Fruit fly (Drosophila melanogaster) whole organism, embryonic: ENCODE results near the gene e.

ENCODE experiments used
- B-H1 ChIP-seq: fragments of 200-800 bp; sonication (Bioruptor generic); IDR thresholded peaks from 3 replicates; pipeline ENCODE4 v1.3.6; 2022; ENCODE audit warnings: missing biosample characterization, missing genetic modification characterization
- C15 ChIP-seq: fragments of 200-800 bp; sonication (Bioruptor generic); IDR thresholded peaks from 3 replicates; pipeline ENCODE4 v1.3.6; 2022; ENCODE audit warnings: missing biosample characterization, missing genetic modification characterization
- CG10209 ChIP-seq: fragments of 200-800 bp; sonication (Bioruptor generic); optimal IDR thresholded peaks from 3 replicates; lab custom pipeline; 2017; ENCODE audit warnings: missing biosample characterization, mild to moderate bottlenecking, missing genetic modification characterization, missing genetic modification reagents
- CG11504 ChIP-seq: fragments of 200-800 bp; sonication (Bioruptor generic); optimal IDR thresholded peaks from 3 replicates; lab custom pipeline; 2019; ENCODE audit warnings: missing biosample characterization, mild to moderate bottlenecking, missing genetic modification characterization, moderate library complexity
- CG15011 ChIP-seq: fragments of 200-800 bp; sonication (Bioruptor generic); optimal IDR thresholded peaks from 3 replicates; lab custom pipeline; 2018; ENCODE audit warnings: missing biosample characterization, mild to moderate bottlenecking, missing genetic modification characterization
- CG17328 ChIP-seq: fragments of 200-800 bp; sonication (Bioruptor generic); IDR thresholded peaks from 2 replicates; pipeline ENCODE4 v1.3.6; 2022; ENCODE audit warnings: missing biosample characterization, missing genetic modification characterization
- CG17568 ChIP-seq: fragments of 200-800 bp; sonication (Bioruptor generic); optimal IDR thresholded peaks from 2 replicates; lab custom pipeline; 2018; ENCODE audit warnings: missing biosample characterization, mild to moderate bottlenecking, missing genetic modification characterization, moderate library complexity
- CG18262 ChIP-seq: fragments of 200-800 bp; optimal IDR thresholded peaks from 3 replicates; lab custom pipeline; 2019; ENCODE audit warnings: missing biosample characterization, mild to moderate bottlenecking, missing genetic modification characterization, moderate library complexity
- CG18764 ChIP-seq: fragments of 200-800 bp; sonication (Bioruptor generic); optimal IDR thresholded peaks from 3 replicates; lab custom pipeline; 2016; ENCODE audit warnings: missing biosample characterization, missing genetic modification characterization
- CG2678 ChIP-seq: fragments of 200-800 bp; sonication (Bioruptor generic); optimal IDR thresholded peaks from 3 replicates; lab custom pipeline; 2019; ENCODE audit warnings: missing biosample characterization, mild to moderate bottlenecking, missing genetic modification characterization, moderate library complexity
- CG2875 ChIP-seq: fragments of 200-800 bp; sonication (Bioruptor generic); optimal IDR thresholded peaks from 2 replicates; lab custom pipeline; 2017; ENCODE audit warnings: missing biosample characterization, mild to moderate bottlenecking, missing genetic modification characterization, missing genetic modification reagents
- CG31365 ChIP-seq: fragments of 200-800 bp; sonication (Bioruptor generic); optimal IDR thresholded peaks from 2 replicates; lab custom pipeline; 2018; ENCODE audit warnings: missing biosample characterization, mild to moderate bottlenecking, missing genetic modification characterization
- CG3995 ChIP-seq: fragments of 200-800 bp; sonication (Bioruptor generic); optimal IDR thresholded peaks from 3 replicates; lab custom pipeline; 2016; ENCODE audit warnings: missing biosample characterization, missing genetic modification characterization
- CG6254 ChIP-seq: fragments of 200-800 bp; sonication (Bioruptor generic); optimal IDR thresholded peaks from 3 replicates; lab custom pipeline; 2017; ENCODE audit warnings: mild to moderate bottlenecking, missing biosample characterization, missing genetic modification reagents, missing genetic modification characterization
- CG7786 ChIP-seq: fragments of 200-800 bp; sonication (Bioruptor generic); optimal IDR thresholded peaks from 2 replicates; lab custom pipeline; 2016; ENCODE audit warnings: missing biosample characterization, missing genetic modification characterization
- CG7839 ChIP-seq: fragments of 200-800 bp; sonication (Bioruptor generic); optimal IDR thresholded peaks from 3 replicates; lab custom pipeline; 2018; ENCODE audit warnings: missing biosample characterization, mild to moderate bottlenecking, missing genetic modification characterization, moderate library complexity
- CG7963 ChIP-seq: fragments of 200-800 bp; sonication (Bioruptor generic); IDR thresholded peaks from 3 replicates; pipeline ENCODE4 v1.3.6; 2022; ENCODE audit warnings: missing biosample characterization, missing genetic modification characterization; ENCODE audit not compliant: partially characterized antibody
- CG7987 ChIP-seq: fragments of 200-800 bp; sonication (Bioruptor generic); optimal IDR thresholded peaks from 2 replicates; lab custom pipeline; 2018; ENCODE audit warnings: missing biosample characterization, mild to moderate bottlenecking, missing genetic modification characterization, moderate library complexity
- CG8924 ChIP-seq: fragments of 200-800 bp; optimal IDR thresholded peaks from 3 replicates; lab custom pipeline; 2019; ENCODE audit warnings: missing biosample characterization, mild to moderate bottlenecking, missing genetic modification characterization, moderate library complexity
- CG9817 ChIP-seq: fragments of 200-800 bp; sonication (Bioruptor generic); optimal IDR thresholded peaks from 2 replicates; lab custom pipeline; 2018; ENCODE audit warnings: missing biosample characterization, mild to moderate bottlenecking, missing genetic modification characterization, moderate library complexity
- CHES-1-like ChIP-seq: fragments of 200-800 bp; sonication (Bioruptor generic); optimal IDR thresholded peaks from 2 replicates; lab custom pipeline; 2016; ENCODE audit warnings: missing biosample characterization, missing genetic modification characterization
- Dad ChIP-seq: fragments of 200-800 bp; sonication (Bioruptor generic); optimal IDR thresholded peaks from 3 replicates; lab custom pipeline; 2016; ENCODE audit warnings: missing biosample characterization, missing genetic modification characterization
- Deaf1 ChIP-seq: fragments of 200-800 bp; optimal IDR thresholded peaks from 3 replicates; lab custom pipeline; 2019; ENCODE audit warnings: missing biosample characterization, mild to moderate bottlenecking, missing genetic modification characterization, moderate library complexity
- Dfd ChIP-seq, 2 experiments: fragments of >200 bp; optimal IDR thresholded peaks; 2 replicates each; lab custom pipeline; 2017; ENCODE audit warnings: missing biosample characterization in 2 of 2, missing genetic modification characterization in 2 of 2
- Dip2 ChIP-seq: fragments of 200-800 bp; sonication (Bioruptor generic); IDR thresholded peaks from 2 replicates; pipeline ENCODE4 v1.3.6; 2022; ENCODE audit warnings: missing biosample characterization, missing genetic modification characterization
- Doc3 ChIP-seq: fragments of 200-800 bp; sonication (Bioruptor generic); IDR thresholded peaks from 3 replicates; pipeline ENCODE4 v1.3.6; 2022; ENCODE audit warnings: missing biosample characterization, missing genetic modification characterization; ENCODE audit not compliant: partially characterized antibody
- H15 ChIP-seq: fragments of 200-800 bp; sonication (Bioruptor generic); IDR thresholded peaks from 3 replicates; pipeline ENCODE4 v1.3.6; 2022; ENCODE audit warnings: missing biosample characterization, missing genetic modification characterization
- HLH3B ChIP-seq: fragments of 200-800 bp; sonication (Bioruptor generic); IDR thresholded peaks from 2 replicates; pipeline ENCODE4 v1.3.6; 2022; ENCODE audit warnings: missing biosample characterization, missing genetic modification characterization
- Hmr ChIP-seq: fragments of 200-800 bp; sonication (Bioruptor generic); optimal IDR thresholded peaks from 3 replicates; lab custom pipeline; 2017; ENCODE audit warnings: mild to moderate bottlenecking, missing biosample characterization, missing genetic modification reagents, missing genetic modification characterization
- MTF-1 ChIP-seq: fragments of 200-800 bp; sonication (Bioruptor generic); optimal IDR thresholded peaks from 2 replicates; lab custom pipeline; 2018; ENCODE audit warnings: missing biosample characterization, mild to moderate bottlenecking, missing genetic modification characterization, borderline replicate concordance
- Nf-YC ChIP-seq: fragments of 200-800 bp; optimal IDR thresholded peaks from 3 replicates; lab custom pipeline; 2019; ENCODE audit warnings: missing biosample characterization, mild to moderate bottlenecking, missing genetic modification characterization, moderate library complexity
- NfI ChIP-seq: fragments of 200-800 bp; sonication (Bioruptor generic); optimal IDR thresholded peaks from 3 replicates; lab custom pipeline; 2018; ENCODE audit warnings: missing biosample characterization, mild to moderate bottlenecking, missing genetic modification characterization, moderate library complexity
- Oaz ChIP-seq: fragments of 200-800 bp; sonication (Bioruptor generic); IDR thresholded peaks from 2 replicates; pipeline ENCODE4 v1.3.6; 2022; ENCODE audit warnings: missing biosample characterization, missing genetic modification characterization
- Stat92E ChIP-seq, 3 experiments: fragments of >200 bp in 2 of 3; fragments of 200-800 bp in 1 of 3; sonication (Bioruptor generic) in 1 of 3; optimal IDR thresholded peaks; 2 replicates each; lab custom pipeline; 2017 to 2019; ENCODE audit warnings: missing biosample characterization in 3 of 3, missing genetic modification characterization in 3 of 3, mild to moderate bottlenecking in 1 of 3, moderate library complexity in 1 of 3
- amos ChIP-seq: fragments of 200-800 bp; sonication (Bioruptor generic); IDR thresholded peaks from 2 replicates; pipeline ENCODE4 v1.3.6; 2022; ENCODE audit warnings: missing biosample characterization, missing genetic modification characterization; ENCODE audit not compliant: partially characterized antibody
- ara ChIP-seq: fragments of 200-800 bp; sonication (Bioruptor generic); IDR thresholded peaks from 2 replicates; pipeline ENCODE4 v1.3.6; 2022; ENCODE audit warnings: missing biosample characterization, missing genetic modification characterization
- btn ChIP-seq: fragments of 200-800 bp; sonication (Bioruptor generic); optimal IDR thresholded peaks from 2 replicates; lab custom pipeline; 2016; ENCODE audit warnings: missing biosample characterization, missing genetic modification characterization
- cas ChIP-seq: fragments of 200-800 bp; sonication (Bioruptor generic); IDR thresholded peaks from 2 replicates; pipeline ENCODE4 v1.3.6; 2022; ENCODE audit warnings: missing biosample characterization, missing genetic modification characterization
- cwo ChIP-seq: fragments of 200-800 bp; sonication (Bioruptor generic); optimal IDR thresholded peaks from 3 replicates; lab custom pipeline; 2017; ENCODE audit warnings: missing biosample characterization, missing genetic modification characterization, mild to moderate bottlenecking, moderate library complexity, missing genetic modification reagents
- fru ChIP-seq: fragments of >200 bp; optimal IDR thresholded peaks from 2 replicates; lab custom pipeline; 2017
- hbn ChIP-seq: fragments of 200-800 bp; sonication (Bioruptor generic); IDR thresholded peaks from 2 replicates; pipeline ENCODE4 v1.3.6; 2022; ENCODE audit warnings: missing biosample characterization, missing genetic modification characterization; ENCODE audit not compliant: partially characterized antibody
- her ChIP-seq: fragments of 200-800 bp; sonication (Bioruptor generic); optimal IDR thresholded peaks from 2 replicates; lab custom pipeline; 2016; ENCODE audit warnings: missing biosample characterization, missing genetic modification characterization
- jing ChIP-seq: fragments of 200-800 bp; sonication (Bioruptor generic); optimal IDR thresholded peaks from 2 replicates; lab custom pipeline; 2018; ENCODE audit warnings: missing biosample characterization, mild to moderate bottlenecking, missing genetic modification characterization
- odd ChIP-seq: fragments of 200-800 bp; sonication (Bioruptor generic); optimal IDR thresholded peaks from 2 replicates; lab custom pipeline; 2017; ENCODE audit warnings: missing biosample characterization, mild to moderate bottlenecking, missing genetic modification characterization
- ro ChIP-seq: fragments of 200-800 bp; sonication (Bioruptor generic); IDR thresholded peaks from 2 replicates; pipeline ENCODE4 v1.3.6; 2022; ENCODE audit warnings: missing biosample characterization, missing genetic modification characterization
- sc ChIP-seq, 3 experiments: fragments of >200 bp in 2 of 3; fragments of 200-800 bp in 1 of 3; sonication (Bioruptor generic) in 1 of 3; optimal IDR thresholded peaks; 2 replicates in 2 of 3; 3 replicates in 1 of 3; lab custom pipeline; 2017; ENCODE audit warnings: mild to moderate bottlenecking in 1 of 3, missing biosample characterization in 1 of 3, missing genetic modification characterization in 1 of 3, missing genetic modification reagents in 1 of 3
- sens ChIP-seq: fragments of 200-800 bp; sonication (Bioruptor generic); peaks from one replicate; lab custom pipeline; 2016; ENCODE audit warnings: missing biosample characterization, missing genetic modification characterization
- vvl ChIP-seq: fragments of 200-800 bp; sonication (Bioruptor generic); IDR thresholded peaks from 2 replicates; pipeline ENCODE4 v1.3.6; 2022; ENCODE audit warnings: missing biosample characterization, missing genetic modification characterization
- zf30C ChIP-seq: fragments of 200-800 bp; sonication (Bioruptor generic); optimal IDR thresholded peaks from 3 replicates; lab custom pipeline; 2018; ENCODE audit warnings: missing biosample characterization, mild to moderate bottlenecking, missing genetic modification characterization

Gene e

DNA sequence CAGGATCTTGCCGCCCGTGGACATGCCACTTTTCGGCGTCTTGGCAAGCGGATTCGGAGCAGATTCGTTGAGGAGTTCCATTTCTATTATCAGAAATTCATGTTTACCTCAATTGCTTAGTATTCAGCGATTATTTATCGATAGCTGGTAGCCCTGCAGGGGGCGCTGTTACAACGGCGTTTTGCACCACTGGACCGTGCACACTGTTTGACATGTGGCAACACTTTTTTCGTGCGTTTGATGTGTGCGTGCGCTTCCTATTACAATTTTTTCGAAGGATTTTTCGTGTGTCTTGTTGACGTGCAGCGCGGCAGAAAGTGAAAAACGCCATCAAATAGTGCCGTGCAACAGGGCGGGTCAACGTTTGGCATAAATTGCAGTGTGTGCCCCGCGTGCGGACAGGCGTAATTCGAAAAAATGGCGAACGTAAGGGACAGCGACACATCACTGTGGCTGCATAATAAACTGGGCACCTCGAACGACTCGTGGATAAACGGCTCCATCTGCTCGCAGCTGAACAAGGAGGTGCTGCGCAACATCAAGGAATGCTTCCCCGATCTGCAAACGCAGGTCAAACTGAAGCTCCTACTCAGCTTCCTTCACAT, 13.4 kb downstream of the e start, which contains the start of the genes CG3337 and Nelf-A (continued):
- TF ChIP-seq Dip2 (no peak), hbn (GFP tag; lab: Robert Waterston, UW) (peak; percentile 73), HLH3B (GFP tag; lab: Robert Waterston, UW) (peak; percentile 37), CG7839 (tag; lab: Kevin White, UChicago) (peak; percentile 44), Doc3 (GFP tag; lab: Robert Waterston, UW) (peak; percentile 55; the same call in 2 of the 3 replicates), Oaz (GFP tag; lab: Robert Waterston, UW) (no peak), CG18764 (peak; percentile 32), cas (GFP tag; lab: Robert Waterston, UW) (peak; percentile 56; the same call in 1 of the 2 replicates), CG7786 (GFP tag; lab: Kevin White, UChicago) (peak; percentile 83), CHES-1-like (GFP tag; lab: Kevin White, UChicago) (peak; percentile 91), Stat92E (GFP tag; optimal IDR thresholded peaks at IDR 0.05; lab: Kevin White, UChicago) (no peak), Deaf1 (tag; lab: Kevin White, UChicago) (no peak), CG31365 (tag; lab: Kevin White, UChicago) (peak; percentile 20), cwo (no peak), CG7987 (peak; percentile 89), Hmr (no peak), CG2875 (GFP tag; lab: Kevin White, UChicago) (no peak), CG3995 (peak; percentile 29), jing (no peak), ro (GFP tag; lab: Robert Waterston, UW) (no peak), CG6254 (GFP tag; lab: Kevin White, UChicago) (peak; percentile 84), sc (optimal IDR thresholded peaks at IDR 0.05; lab: Kevin White, UChicago) (no peak), sc (GFP tag; optimal IDR thresholded peaks at IDR 0.05; lab: Kevin White, UChicago) (no peak), odd (GFP tag; lab: Kevin White, UChicago) (no peak), NfI (GFP tag; lab: Kevin White, UChicago) (peak; percentile 80), CG8924 (tag; lab: Kevin White, UChicago) (no peak), CG11504 (tag; lab: Kevin White, UChicago) (no peak), CG9817 (tag; lab: Kevin White, UChicago) (peak; percentile 30), fru (lab: Kevin White, UChicago) (no peak), CG17328 (no peak), vvl (peak; percentile 81), CG17568 (GFP tag; lab: Kevin White, UChicago) (no peak), Dfd (GFP tag; optimal IDR thresholded peaks at IDR 0.05; lab: Kevin White, UChicago) (no peak), CG10209 (peak; percentile 75), CG7963 (peak; percentile 76), CG15011 (GFP tag; lab: Kevin White, UChicago) (no peak), btn (GFP tag; lab: Kevin White, UChicago) (peak; percentile 46), zf30C (GFP tag; lab: Kevin White, UChicago) (no peak), MTF-1 (peak; percentile 67), CG2678 (tag; lab: Kevin White, UChicago) (no peak), amos (peak; percentile 89), C15 (GFP tag; lab: Robert Waterston, UW) (no peak), CG18262 (peak; percentile 37), H15 (peak; percentile 46; the same call in 1 of the 3 replicates), Nf-YC (tag; lab: Kevin White, UChicago) (no peak), B-H1 (peak; percentile 42; the same call in 1 of the 3 replicates), ara (GFP tag; lab: Robert Waterston, UW) (peak; percentile 47; the same call in 1 of the 2 replicates), her (peak; percentile 74), sens (peak; percentile 94), Dad (GFP tag; lab: Kevin White, UChicago) (peak; percentile 73)
